Worm (Caenorhabditis elegans): ENCODE data around the gene F13E9.19.
A peak's percentile ranks its signal among the peaks of the same experiment; 100 is the strongest.

Gene F13E9.19

ce11 chrIV:10936906-10937540 is 37.8 kb downstream of the F13E9.19 start, which contains the start of gene fic-1 (continued):
- TF ChIP-seq ama-1 (optimal IDR thresholded peaks at IDR 0.05) = no peak
- TF ChIP-seq ama-1 (GFP tag; optimal IDR thresholded peaks at IDR 0.05) = no peak
- no peak for TF ChIP-seq snpc-1.1 (tag; optimal IDR thresholded peaks at IDR 0.05; ENCODE audit: insufficient read depth)
- TF ChIP-seq bed-1 (GFP tag; IDR thresholded peaks at IDR 0.05) = no peak
- TF ChIP-seq lsy-27 (tag; optimal IDR thresholded peaks at IDR 0.05; ENCODE audit: borderline replicate concordance, insufficient read depth) = no peak
- no peak for TF ChIP-seq madf-3 (GFP tag; IDR thresholded peaks at IDR 0.05)
- TF ChIP-seq Y56A3A.18 (GFP tag; IDR thresholded peaks at IDR 0.05) = no peak
- no peak for TF ChIP-seq snpc-4 (GFP tag; optimal IDR thresholded peaks at IDR 0.05)
- peak in 2 of 4 experiments; percentile 2 to 15 for TF ChIP-seq snpc-4 (tag; optimal IDR thresholded peaks at IDR 0.05)
- no peak for TF ChIP-seq nhr-27 (tag; optimal IDR thresholded peaks at IDR 0.05)
- no peak for TF ChIP-seq B0035.1 (tag; optimal IDR thresholded peaks at IDR 0.05)
- TF ChIP-seq lin-54 (GFP tag; optimal IDR thresholded peaks at IDR 0.05) = no peak
- no peak for TF ChIP-seq nhr-90 (tag; optimal IDR thresholded peaks at IDR 0.05)
- TF ChIP-seq attf-3 (GFP tag; conservative IDR thresholded peaks at IDR 0.05) = no peak
- TF ChIP-seq nfyb-1 (GFP tag; IDR thresholded peaks at IDR 0.05) = 0 out of 2 replicates have a peak, but pooled peaks have one; percentile 41
- peak; percentile 30; the same call in 1 of the 2 replicates for TF ChIP-seq rcor-1 (GFP tag; IDR thresholded peaks at IDR 0.05)
- no peak for TF ChIP-seq F49E8.2 (tag; optimal IDR thresholded peaks at IDR 0.05; ENCODE audit: insufficient read depth)
- no peak for TF ChIP-seq ceh-58 (GFP tag; IDR thresholded peaks at IDR 0.05)
- no peak for TF ChIP-seq ztf-25 (GFP tag; IDR thresholded peaks at IDR 0.05)
- no peak for TF ChIP-seq repo-1 (tag; optimal IDR thresholded peaks at IDR 0.05)
- TF ChIP-seq bed-2 (GFP tag; IDR thresholded peaks at IDR 0.05) = no peak
- TF ChIP-seq unc-130 (GFP tag; optimal IDR thresholded peaks at IDR 0.05) = no peak

ce11 chrIV:10948797-10949196 is 49.6 kb downstream of the F13E9.19 start, which contains the start of gene Y69E1A.1:
Gene Y69E1A.1, minus strand, starts transcription at chrIV:10948897.
- TF ChIP-seq zfh-2 (GFP tag; conservative IDR thresholded peaks at IDR 0.05) (no peak), him-1 (tag; optimal IDR thresholded peaks at IDR 0.05) (no peak), mel-28 (tag; optimal IDR thresholded peaks at IDR 0.05; ENCODE audit: borderline replicate concordance) (no peak), repo-1 (tag; optimal IDR thresholded peaks at IDR 0.05) (no peak), egl-18 (GFP tag; IDR thresholded peaks at IDR 0.05) (no peak), lin-35 (GFP tag; optimal IDR thresholded peaks at IDR 0.05) (no peak), ztf-25 (GFP tag; IDR thresholded peaks at IDR 0.05) (no peak), F52B5.7 (tag; optimal IDR thresholded peaks at IDR 0.05) (no peak), snpc-4 (GFP tag; optimal IDR thresholded peaks at IDR 0.05) (no peak), snpc-4 (tag; optimal IDR thresholded peaks at IDR 0.05) (no peak), nfya-1 (tag; optimal IDR thresholded peaks at IDR 0.05; ENCODE audit: borderline replicate concordance, insufficient read depth) (no peak)

Measured in whole organism, young adult.